Worm (Caenorhabditis elegans) whole organism, young adult: ENCODE measurements around the gene rgs-10.

Source experiments
- B0261.1 ChIP-seq: sonication (generic microtip); optimal IDR thresholded peaks from 2 replicates; lab custom pipeline; 2016; ENCODE audit warnings: mild to moderate bottlenecking, missing genetic modification characterization, moderate library complexity, missing compliant biosample characterization
- D2030.7 ChIP-seq: fragments of 200-800 bp; sonication (Bioruptor generic); IDR thresholded peaks from 2 replicates; pipeline ENCODE4 v1.3.6; 2022; ENCODE audit warnings: missing genetic modification reagents, missing genetic modification characterization, missing compliant biosample characterization
- F37B4.10 ChIP-seq: fragments of 200-800 bp; sonication (Bioruptor generic); IDR thresholded peaks from 2 replicates; pipeline ENCODE4 v1.3.6; 2022; ENCODE audit warnings: missing genetic modification characterization, missing compliant biosample characterization
- F49E8.2 ChIP-seq: sonication (generic microtip); optimal IDR thresholded peaks from 3 replicates; lab custom pipeline; 2017; ENCODE audit warnings: missing genetic modification characterization, mild to moderate bottlenecking, missing compliant biosample characterization, antibody characterized with exemption, moderate library complexity; ENCODE audit not compliant: insufficient read depth
- F57C9.4 ChIP-seq: sonication (generic microtip); optimal IDR thresholded peaks from 2 replicates; lab custom pipeline; 2017; ENCODE audit warnings: mild to moderate bottlenecking, missing genetic modification characterization, missing compliant biosample characterization
- K11D2.4 ChIP-seq: fragments of 200-800 bp; sonication (Bioruptor generic); IDR thresholded peaks from 2 replicates; pipeline ENCODE4 v1.3.6; 2022; ENCODE audit warnings: missing genetic modification reagents, missing genetic modification characterization, missing compliant biosample characterization
- T07F8.4 ChIP-seq: sonication (generic microtip); optimal IDR thresholded peaks from 2 replicates; lab custom pipeline; 2016; ENCODE audit warnings: mild to moderate bottlenecking, missing genetic modification characterization, moderate library complexity, missing compliant biosample characterization
- Y67H2A.10 ChIP-seq: fragments of 200-800 bp; sonication (Bioruptor generic); conservative IDR thresholded peaks from 2 replicates; pipeline ENCODE4 v1.3.6; 2022; ENCODE audit warnings: missing genetic modification reagents, missing genetic modification characterization, missing compliant biosample characterization
- Y79H2A.3 ChIP-seq: fragments of 200-800 bp; sonication (Bioruptor generic); conservative IDR thresholded peaks from 2 replicates; pipeline ENCODE4 v1.3.6; 2022; ENCODE audit warnings: missing genetic modification reagents, missing genetic modification characterization, missing compliant biosample characterization
- aptf-2 ChIP-seq: fragments of 200-800 bp; sonication (Bioruptor generic); conservative IDR thresholded peaks from 2 replicates; pipeline ENCODE4 v1.3.6; 2022; ENCODE audit warnings: missing genetic modification reagents, missing genetic modification characterization, missing compliant biosample characterization
- attf-3 ChIP-seq: fragments of 200-800 bp; sonication (Bioruptor generic); conservative IDR thresholded peaks from 2 replicates; pipeline ENCODE4 v1.3.6; 2022; ENCODE audit warnings: missing genetic modification reagents, missing genetic modification characterization, missing compliant biosample characterization
- attf-5 ChIP-seq: fragments of 200-800 bp; sonication (Bioruptor generic); optimal IDR thresholded peaks from 2 replicates; lab custom pipeline; 2018; ENCODE audit warnings: mild to moderate bottlenecking, missing genetic modification characterization, missing compliant biosample characterization
- ceh-100 ChIP-seq: fragments of 200-800 bp; sonication (Bioruptor generic); IDR thresholded peaks from 2 replicates; pipeline ENCODE4 v1.3.6; 2022; ENCODE audit warnings: missing genetic modification reagents, missing genetic modification characterization, missing compliant biosample characterization
- chd-7 ChIP-seq: sonication (generic microtip); optimal IDR thresholded peaks from 2 replicates; lab custom pipeline; 2016; ENCODE audit warnings: mild to moderate bottlenecking, missing genetic modification characterization, moderate library complexity, missing compliant biosample characterization
- efl-1 ChIP-seq: fragments of 150-350 bp; optimal IDR thresholded peaks from 2 replicates; lab custom pipeline; 2014; ENCODE audit warnings: missing biosample characterization, missing genetic modification reagents, missing genetic modification characterization
- egl-44 ChIP-seq: fragments of 200-800 bp; sonication (Bioruptor generic); IDR thresholded peaks from 2 replicates; pipeline ENCODE4 v1.3.6; 2022; ENCODE audit warnings: missing genetic modification reagents, missing genetic modification characterization, missing compliant biosample characterization
- ets-4 ChIP-seq: fragments of 200-800 bp; sonication (Bioruptor generic); optimal IDR thresholded peaks from 2 replicates; lab custom pipeline; 2018; ENCODE audit warnings: mild to moderate bottlenecking, missing genetic modification characterization, missing compliant biosample characterization
- him-1 ChIP-seq: sonication (generic microtip); optimal IDR thresholded peaks from 2 replicates; lab custom pipeline; 2016; ENCODE audit warnings: missing genotype, missing genetic modification reagents, missing genetic modification characterization, missing compliant biosample characterization
- hmg-20 ChIP-seq: fragments of 200-800 bp; sonication (Bioruptor generic); IDR thresholded peaks from 2 replicates; pipeline ENCODE4 v1.3.6; 2022; ENCODE audit warnings: missing genetic modification reagents, missing genetic modification characterization, missing compliant biosample characterization
- let-526 ChIP-seq: fragments of 200-800 bp; sonication (Bioruptor generic); IDR thresholded peaks from 2 replicates; pipeline ENCODE4 v1.3.6; 2022; ENCODE audit warnings: missing genetic modification reagents, missing genetic modification characterization, missing compliant biosample characterization
- lin-26 ChIP-seq: fragments of 200-800 bp; sonication (Bioruptor generic); IDR thresholded peaks from 2 replicates; pipeline ENCODE4 v1.3.6; 2022; ENCODE audit warnings: missing genetic modification reagents, missing genetic modification characterization, missing compliant biosample characterization
- madf-3 ChIP-seq: fragments of 200-800 bp; sonication (Bioruptor generic); IDR thresholded peaks from 2 replicates; pipeline ENCODE4 v1.3.6; 2022; ENCODE audit warnings: missing genetic modification reagents, missing genetic modification characterization, missing compliant biosample characterization
- madf-6 ChIP-seq: fragments of 200-800 bp; sonication (Bioruptor generic); IDR thresholded peaks from 2 replicates; pipeline ENCODE4 v1.3.6; 2022; ENCODE audit warnings: missing genetic modification reagents, missing genetic modification characterization, missing compliant biosample characterization
- nfyb-1 ChIP-seq: fragments of 200-800 bp; sonication (Bioruptor generic); IDR thresholded peaks from 2 replicates; pipeline ENCODE4 v1.3.6; 2022; ENCODE audit warnings: missing genetic modification reagents, missing genetic modification characterization, missing compliant biosample characterization
- nhr-27 ChIP-seq: fragments of 200-800 bp; sonication (Bioruptor generic); optimal IDR thresholded peaks from 2 replicates; lab custom pipeline; 2018; ENCODE audit warnings: mild to moderate bottlenecking, missing genetic modification characterization, moderate library complexity, missing compliant biosample characterization
- nhr-80 ChIP-seq: sonication (generic microtip); optimal IDR thresholded peaks from 2 replicates; lab custom pipeline; 2016; ENCODE audit warnings: missing genetic modification characterization, missing compliant biosample characterization
- nhr-90 ChIP-seq: sonication (generic microtip); optimal IDR thresholded peaks from 2 replicates; lab custom pipeline; 2016; ENCODE audit warnings: missing genotype, mild to moderate bottlenecking, missing genetic modification characterization, missing compliant biosample characterization
- rec-8 ChIP-seq, 2 experiments: sonication (generic microtip); optimal IDR thresholded peaks; 2 replicates each; lab custom pipeline; 2016; ENCODE audit warnings: mild to moderate bottlenecking in 2 of 2, missing genetic modification characterization in 2 of 2, missing genetic modification reagents in 2 of 2, missing genotype in 2 of 2, missing biosample characterization in 1 of 2, missing compliant biosample characterization in 1 of 2, moderate library complexity in 1 of 2
- repo-1 ChIP-seq: sonication (generic microtip); optimal IDR thresholded peaks from 2 replicates; lab custom pipeline; 2017; ENCODE audit warnings: mild to moderate bottlenecking, missing genetic modification characterization, missing compliant biosample characterization
- rpc-1 ChIP-seq, 2 experiments: fragments of 150-350 bp in 1 of 2; sonication (generic microtip) in 1 of 2; optimal IDR thresholded peaks; 2 replicates each; lab custom pipeline; 2014 to 2018; ENCODE audit warnings: missing biosample characterization in 1 of 2, missing genetic modification characterization in 1 of 2, missing genetic modification reagents in 1 of 2, missing genotype in 1 of 2
- sea-2 ChIP-seq: fragments of 200-800 bp; sonication (Bioruptor generic); IDR thresholded peaks from 2 replicates; pipeline ENCODE4 v1.3.6; 2022; ENCODE audit warnings: missing genetic modification characterization, missing compliant biosample characterization
- snpc-1.1 ChIP-seq: sonication (generic microtip); optimal IDR thresholded peaks from 2 replicates; lab custom pipeline; 2017; ENCODE audit warnings: missing genetic modification characterization, mild to moderate bottlenecking, missing compliant biosample characterization, antibody characterized with exemption, moderate library complexity, missing genotype, missing genetic modification reagents; ENCODE audit not compliant: insufficient read depth
- snpc-3.4 ChIP-seq: sonication (generic microtip); optimal IDR thresholded peaks from 2 replicates; lab custom pipeline; 2017; ENCODE audit warnings: missing genetic modification characterization, mild to moderate bottlenecking, missing compliant biosample characterization, antibody characterized with exemption, moderate library complexity, missing genotype, missing genetic modification reagents
- somi-1 ChIP-seq: fragments of 200-800 bp; sonication (Bioruptor generic); optimal IDR thresholded peaks from 2 replicates; lab custom pipeline; 2018; ENCODE audit warnings: mild to moderate bottlenecking, missing genetic modification characterization, missing compliant biosample characterization
- tlf-1 ChIP-seq: fragments of 200-800 bp; sonication (Bioruptor generic); optimal IDR thresholded peaks from 2 replicates; lab custom pipeline; 2018; ENCODE audit warnings: mild to moderate bottlenecking, missing genetic modification characterization, missing compliant biosample characterization
- unc-62 ChIP-seq: fragments of 150-350 bp; optimal IDR thresholded peaks from 2 replicates; lab custom pipeline; 2014; ENCODE audit warnings: missing biosample characterization, missing genetic modification reagents, missing genetic modification characterization
- ztf-26 ChIP-seq: sonication (generic microtip); optimal IDR thresholded peaks from 2 replicates; lab custom pipeline; 2017; ENCODE audit warnings: missing genetic modification characterization, missing compliant biosample characterization
- ztf-28 ChIP-seq: fragments of 200-800 bp; sonication (Bioruptor generic); IDR thresholded peaks from 2 replicates; pipeline ENCODE4 v1.3.6; 2022; ENCODE audit warnings: missing genetic modification reagents, missing genetic modification characterization, missing compliant biosample characterization
- ztf-3 ChIP-seq: fragments of 200-800 bp; sonication (Bioruptor generic); optimal IDR thresholded peaks from 2 replicates; lab custom pipeline; 2018; ENCODE audit warnings: mild to moderate bottlenecking, missing genetic modification characterization, missing compliant biosample characterization

rgs-10 gene

DNA sequence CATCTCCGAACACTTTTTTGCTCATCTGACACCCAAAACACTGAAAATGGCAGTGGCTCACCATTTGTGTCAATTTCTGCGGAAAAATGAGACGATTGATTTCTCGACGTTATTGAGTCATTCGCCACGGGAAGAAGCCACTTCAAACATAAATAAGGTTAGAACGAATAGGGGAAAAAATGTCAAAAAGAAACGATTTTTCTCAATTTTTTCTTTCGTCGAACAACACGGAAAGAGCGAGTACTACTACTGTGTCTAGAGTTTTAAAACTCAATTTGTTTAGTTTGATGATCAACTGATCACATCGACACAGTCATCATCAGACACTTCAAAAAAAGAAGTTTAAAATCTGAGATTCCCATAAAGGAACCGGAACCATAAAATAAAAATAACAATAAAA is 41.7 kb upstream of the rgs-10 start (continued):
- TF ChIP-seq nfyb-1 (GFP tag; lab: Robert Waterston, UW), result no peak
- no peak for TF ChIP-seq ztf-26 (tag; lab: Kevin White, UChicago)

ce11 chrX:14922758-14923157 is 39.8 kb upstream of the rgs-10 start:
- TF ChIP-seq K11D2.4, result no peak
- TF ChIP-seq rpc-1 (optimal IDR thresholded peaks at IDR 0.05; lab: Kevin White, UChicago), result no peak
- TF ChIP-seq rpc-1 (tag; optimal IDR thresholded peaks at IDR 0.05; lab: Kevin White, UChicago), result no peak
- no peak for TF ChIP-seq him-1 (tag; lab: Kevin White, UChicago)
- no peak for TF ChIP-seq madf-6 (GFP tag; lab: Robert Waterston, UW)
- TF ChIP-seq ztf-3 (GFP tag; lab: Kevin White, UChicago), result no peak
- no peak for TF ChIP-seq attf-5 (GFP tag; lab: Kevin White, UChicago)
- no peak for TF ChIP-seq nhr-27
- no peak for TF ChIP-seq let-526
- TF ChIP-seq hmg-20, result no peak

DNA sequence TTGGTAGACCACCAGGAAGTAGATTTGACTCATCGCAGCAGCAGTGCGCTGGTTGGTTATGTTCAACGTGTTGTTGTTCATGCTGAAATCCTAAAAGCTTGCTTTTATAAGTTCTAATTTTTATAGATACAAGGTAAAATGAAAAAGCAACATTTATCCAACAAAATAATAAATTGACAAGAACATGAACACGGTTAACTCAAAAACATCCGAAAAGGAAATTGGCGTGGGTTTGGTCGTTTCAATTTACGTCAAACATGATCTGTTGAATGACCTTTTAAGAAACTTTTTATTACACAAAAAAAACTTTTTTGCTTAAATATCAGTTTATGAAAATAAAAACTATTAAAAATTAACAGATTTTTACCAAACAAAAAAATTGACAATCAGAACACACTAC is 33.7 kb upstream of the rgs-10 start, which contains the start of gene ntr-2:
ntr-2 (minus strand) TSS at position 101 of the 400 bp plus-strand sequence.
- TF ChIP-seq F57C9.4 (tag; lab: Kevin White, UChicago) (no peak), F37B4.10 (GFP tag; lab: Robert Waterston, UW) (no peak), somi-1 (GFP tag; lab: Kevin White, UChicago) (no peak), snpc-1.1 (tag; lab: Kevin White, UChicago) (no peak), T07F8.4 (tag; lab: Kevin White, UChicago) (no peak), ztf-28 (GFP tag; lab: Robert Waterston, UW) (no peak), sea-2 (GFP tag; lab: Robert Waterston, UW) (no peak), attf-3 (no peak), Y67H2A.10 (GFP tag; lab: Robert Waterston, UW) (no peak), nhr-80 (tag; lab: Kevin White, UChicago) (no peak), rec-8 (tag; optimal IDR thresholded peaks at IDR 0.05; lab: Kevin White, UChicago) (no peak), B0261.1 (tag; lab: Kevin White, UChicago) (no peak), nhr-90 (tag; lab: Kevin White, UChicago) (no peak), Y79H2A.3 (no peak), ceh-100 (GFP tag; lab: Robert Waterston, UW) (no peak), unc-62 (GFP tag; lab: Kevin White, UChicago) (no peak), F49E8.2 (tag; lab: Kevin White, UChicago) (no peak), efl-1 (GFP tag; lab: Kevin White, UChicago) (no peak), egl-44 (GFP tag; lab: Robert Waterston, UW) (no peak)

ce11 chrX:14929512-14929911 is 33.0 kb upstream of the rgs-10 start:
- TF ChIP-seq K11D2.4, result no peak
- TF ChIP-seq aptf-2, result no peak
- no peak for TF ChIP-seq snpc-3.4 (tag; lab: Kevin White, UChicago)
- no peak for TF ChIP-seq lin-26 (GFP tag; lab: Robert Waterston, UW)
- TF ChIP-seq D2030.7 (GFP tag; lab: Robert Waterston, UW), result no peak
- TF ChIP-seq tlf-1, result no peak
- no peak for TF ChIP-seq madf-3 (GFP tag; lab: Robert Waterston, UW)
- TF ChIP-seq chd-7, result no peak
- no peak for TF ChIP-seq ets-4 (GFP tag; lab: Kevin White, UChicago)
- TF ChIP-seq repo-1 (tag; lab: Kevin White, UChicago), result no peak
- no peak for TF ChIP-seq sea-2 (GFP tag; lab: Robert Waterston, UW)
